Worm (Caenorhabditis elegans) whole organism, mixed stage, embryonic: ENCODE results near the gene C01G5.5.
A peak's percentile ranks its signal among the peaks of the same experiment; 100 is the strongest.

Experiments used
- ceh-83 ChIP-seq: fragments of 200-800 bp; sonication (Bioruptor generic); optimal IDR thresholded peaks from 2 replicates; lab custom pipeline; 2018; ENCODE audit warnings: mild to moderate bottlenecking, missing genetic modification characterization, missing compliant biosample characterization
- elt-3 ChIP-seq: fragments of 150-350 bp; optimal IDR thresholded peaks from 2 replicates; lab custom pipeline; 2014; ENCODE audit warnings: missing biosample characterization, missing genetic modification characterization
- ham-2 ChIP-seq: fragments of 200-800 bp; sonication (Bioruptor generic); optimal IDR thresholded peaks from 2 replicates; lab custom pipeline; 2018; ENCODE audit warnings: mild to moderate bottlenecking, missing genetic modification characterization, missing compliant biosample characterization
- lsy-2 ChIP-seq: fragments of 150-350 bp; optimal IDR thresholded peaks from 2 replicates; lab custom pipeline; 2014; ENCODE audit warnings: missing biosample characterization, missing genetic modification characterization
- nhr-2 ChIP-seq: fragments of 150-350 bp; optimal IDR thresholded peaks from 2 replicates; lab custom pipeline; 2014; ENCODE audit warnings: missing biosample characterization, missing genetic modification characterization
- nhr-237 ChIP-seq: fragments of 150-350 bp; optimal IDR thresholded peaks from 2 replicates; lab custom pipeline; 2014; ENCODE audit warnings: missing biosample characterization, missing genetic modification characterization
- nhr-28 ChIP-seq: fragments of 150-350 bp; optimal IDR thresholded peaks from 2 replicates; lab custom pipeline; 2014; ENCODE audit warnings: missing biosample characterization, missing genetic modification characterization
- snpc-4 ChIP-seq: fragments of 150-350 bp; optimal IDR thresholded peaks from 2 replicates; lab custom pipeline; 2014; ENCODE audit warnings: missing biosample characterization, missing genetic modification characterization

DNA sequence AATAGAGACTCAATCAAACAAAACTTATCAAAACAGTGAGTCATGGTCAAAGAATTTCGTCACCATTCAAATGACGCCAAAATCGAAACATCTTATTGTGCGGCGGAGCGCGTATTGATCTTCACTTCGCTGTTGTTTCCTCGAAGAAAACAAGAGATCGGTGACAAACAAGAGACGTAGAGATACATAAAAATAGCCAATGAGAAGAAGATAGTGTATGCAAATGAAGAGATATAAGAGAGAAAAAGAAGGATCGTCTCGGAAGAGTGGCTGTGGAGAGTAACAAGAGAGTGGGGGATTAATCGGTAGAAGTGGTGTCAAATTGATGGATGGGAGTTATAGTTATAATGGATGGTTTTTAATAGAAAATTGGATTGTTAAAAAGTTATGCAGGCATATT is 49.7 kb upstream of the C01G5.5 start:
- no peak for TF ChIP-seq nhr-28 (tag; lab: Kevin White, UChicago)
- no peak for TF ChIP-seq ceh-83 (GFP tag; lab: Kevin White, UChicago)
- no peak for TF ChIP-seq snpc-4 (tag; lab: Kevin White, UChicago)
- TF ChIP-seq elt-3 (tag; lab: Kevin White, UChicago) = no peak
- TF ChIP-seq lsy-2 = peak; percentile 5
- TF ChIP-seq nhr-2 (tag; lab: Kevin White, UChicago) = peak; percentile 41
- TF ChIP-seq ham-2 = no peak
- peak; percentile 37 for TF ChIP-seq nhr-237 (tag; lab: Kevin White, UChicago)
